Fruit fly (Drosophila melanogaster) whole organism, embryonic: ENCODE measurements around the gene sra.

Experiments
- ATbp ChIP-seq: fragments of 200-800 bp; sonication (Bioruptor generic); optimal IDR thresholded peaks from 2 replicates; lab custom pipeline; 2017; ENCODE audit warnings: missing biosample characterization, mild to moderate bottlenecking, missing genetic modification characterization, missing genetic modification reagents
- Asciz ChIP-seq: fragments of 200-800 bp; sonication (Bioruptor generic); optimal IDR thresholded peaks from 2 replicates; lab custom pipeline; 2017; ENCODE audit warnings: missing biosample characterization, mild to moderate bottlenecking, missing genetic modification characterization, missing genetic modification reagents
- CG10321 ChIP-seq: fragments of 200-800 bp; sonication (Bioruptor generic); IDR thresholded peaks from 2 replicates; pipeline ENCODE4 v1.3.6; 2022; ENCODE audit warnings: missing biosample characterization, missing genetic modification characterization
- CG10431 ChIP-seq: fragments of 200-800 bp; sonication (Bioruptor generic); optimal IDR thresholded peaks from 3 replicates; lab custom pipeline; 2018; ENCODE audit warnings: missing biosample characterization, mild to moderate bottlenecking, missing genetic modification characterization
- CG10959 ChIP-seq: fragments of 200-800 bp; sonication (Bioruptor generic); IDR thresholded peaks from 2 replicates; pipeline ENCODE4 v1.3.6; 2022; ENCODE audit warnings: missing biosample characterization, missing genetic modification characterization
- CG11560 ChIP-seq: fragments of 200-800 bp; sonication (Bioruptor generic); IDR thresholded peaks from 3 replicates; pipeline ENCODE4 v1.3.6; 2022; ENCODE audit warnings: missing biosample characterization, missing genetic modification characterization
- CG12299 ChIP-seq: fragments of 200-800 bp; sonication (Bioruptor generic); optimal IDR thresholded peaks from 2 replicates; lab custom pipeline; 2018; ENCODE audit warnings: missing biosample characterization, mild to moderate bottlenecking, missing genetic modification characterization
- CG12769 ChIP-seq: fragments of 200-800 bp; sonication (Bioruptor generic); optimal IDR thresholded peaks from 2 replicates; lab custom pipeline; 2019; ENCODE audit warnings: missing biosample characterization, mild to moderate bottlenecking, missing genetic modification characterization, moderate library complexity
- CG18262 ChIP-seq: fragments of 200-800 bp; optimal IDR thresholded peaks from 3 replicates; lab custom pipeline; 2019; ENCODE audit warnings: missing biosample characterization, mild to moderate bottlenecking, missing genetic modification characterization, moderate library complexity
- CG2120 ChIP-seq: fragments of 200-800 bp; sonication (Bioruptor generic); optimal IDR thresholded peaks from 3 replicates; lab custom pipeline; 2016; ENCODE audit warnings: missing biosample characterization, missing genetic modification characterization
- CG2678 ChIP-seq: fragments of 200-800 bp; sonication (Bioruptor generic); optimal IDR thresholded peaks from 3 replicates; lab custom pipeline; 2019; ENCODE audit warnings: missing biosample characterization, mild to moderate bottlenecking, missing genetic modification characterization, moderate library complexity
- CG2712 ChIP-seq: fragments of 200-800 bp; optimal IDR thresholded peaks from 3 replicates; lab custom pipeline; 2019; ENCODE audit warnings: missing biosample characterization, mild to moderate bottlenecking, missing genetic modification characterization, moderate library complexity
- CG30020 ChIP-seq: fragments of 200-800 bp; optimal IDR thresholded peaks from 2 replicates; lab custom pipeline; 2019; ENCODE audit warnings: missing biosample characterization, mild to moderate bottlenecking, missing genetic modification characterization, moderate library complexity
- CG32767 ChIP-seq: fragments of 200-800 bp; sonication (Bioruptor generic); IDR thresholded peaks from 2 replicates; pipeline ENCODE4 v1.3.6; 2022; ENCODE audit warnings: missing biosample characterization, missing genetic modification characterization
- CG3726 ChIP-seq: fragments of 200-800 bp; sonication (Bioruptor generic); IDR thresholded peaks from 3 replicates; pipeline ENCODE4, ENCODE4 v1.3.6; 2022; ENCODE audit warnings: missing biosample characterization, missing genetic modification characterization
- CG3847 ChIP-seq: fragments of 200-800 bp; sonication (Bioruptor generic); IDR thresholded peaks from 2 replicates; pipeline ENCODE4 v1.3.6; 2022; ENCODE audit warnings: missing biosample characterization, missing genetic modification characterization
- CG7839 ChIP-seq: fragments of 200-800 bp; sonication (Bioruptor generic); optimal IDR thresholded peaks from 3 replicates; lab custom pipeline; 2018; ENCODE audit warnings: missing biosample characterization, mild to moderate bottlenecking, missing genetic modification characterization, moderate library complexity
- CG8478 ChIP-seq: fragments of >200 bp; optimal IDR thresholded peaks from 2 replicates; lab custom pipeline; 2018
- CrebB ChIP-seq: fragments of 200-800 bp; sonication (Bioruptor generic); optimal IDR thresholded peaks from 3 replicates; lab custom pipeline; 2018; ENCODE audit warnings: missing biosample characterization, mild to moderate bottlenecking, missing genetic modification characterization
- Dfd ChIP-seq, 2 experiments: fragments of >200 bp; optimal IDR thresholded peaks; 2 replicates each; lab custom pipeline; 2017; ENCODE audit warnings: missing biosample characterization in 2 of 2, missing genetic modification characterization in 2 of 2
- ERR ChIP-seq: fragments of 200-800 bp; sonication (Bioruptor generic); optimal IDR thresholded peaks from 2 replicates; lab custom pipeline; 2016; ENCODE audit warnings: missing biosample characterization, missing genetic modification characterization
- Ets65A ChIP-seq: fragments of 200-800 bp; sonication (Bioruptor generic); peaks from one replicate; lab custom pipeline; 2016; ENCODE audit warnings: missing biosample characterization, missing genetic modification characterization
- Ets97D ChIP-seq: fragments of 200-800 bp; sonication (Bioruptor generic); optimal IDR thresholded peaks from 3 replicates; lab custom pipeline; 2016; ENCODE audit warnings: missing biosample characterization, missing genetic modification characterization
- Hr39 ChIP-seq: fragments of >200 bp; optimal IDR thresholded peaks from 2 replicates; lab custom pipeline; 2017
- MBD-R2 ChIP-seq: fragments of 200-800 bp; sonication (Bioruptor generic); IDR thresholded peaks from 2 replicates; pipeline ENCODE4 v1.3.6; 2022; ENCODE audit warnings: missing biosample characterization, missing genetic modification characterization
- MTF-1 ChIP-seq: fragments of 200-800 bp; sonication (Bioruptor generic); optimal IDR thresholded peaks from 2 replicates; lab custom pipeline; 2018; ENCODE audit warnings: missing biosample characterization, mild to moderate bottlenecking, missing genetic modification characterization, borderline replicate concordance
- Mrtf ChIP-seq: fragments of 200-800 bp; sonication (Bioruptor generic); IDR thresholded peaks from 3 replicates; pipeline ENCODE4 v1.3.6; 2022; ENCODE audit warnings: missing biosample characterization, missing genetic modification characterization
- NC2β ChIP-seq: fragments of 200-800 bp; sonication (Bioruptor generic); optimal IDR thresholded peaks from 2 replicates; lab custom pipeline; 2016; ENCODE audit warnings: missing biosample characterization, missing genetic modification characterization
- Poxn ChIP-seq: fragments of 200-800 bp; sonication (Bioruptor generic); IDR thresholded peaks from 2 replicates; pipeline ENCODE4 v1.3.6; 2022; ENCODE audit warnings: missing biosample characterization, missing genetic modification characterization
- Ptx1 ChIP-seq: fragments of 200-800 bp; sonication (Bioruptor generic); IDR thresholded peaks from 2 replicates; pipeline ENCODE4 v1.3.6; 2022; ENCODE audit warnings: missing biosample characterization, missing genetic modification characterization
- Tbp ChIP-seq: fragments of >200 bp; optimal IDR thresholded peaks from 2 replicates; lab custom pipeline; 2018; ENCODE audit warnings: missing biosample characterization, missing genetic modification characterization
- Vsx1 ChIP-seq: fragments of 200-800 bp; sonication (Bioruptor generic); optimal IDR thresholded peaks from 2 replicates; lab custom pipeline; 2017; ENCODE audit warnings: missing biosample characterization, mild to moderate bottlenecking, missing genetic modification characterization, missing genetic modification reagents
- ac ChIP-seq: fragments of 200-800 bp; sonication (Bioruptor generic); optimal IDR thresholded peaks from 3 replicates; lab custom pipeline; 2017; ENCODE audit warnings: missing biosample characterization, mild to moderate bottlenecking, missing genetic modification characterization
- amos ChIP-seq: fragments of 200-800 bp; sonication (Bioruptor generic); IDR thresholded peaks from 2 replicates; pipeline ENCODE4 v1.3.6; 2022; ENCODE audit warnings: missing biosample characterization, missing genetic modification characterization; ENCODE audit not compliant: partially characterized antibody
- ara ChIP-seq: fragments of 200-800 bp; sonication (Bioruptor generic); IDR thresholded peaks from 2 replicates; pipeline ENCODE4 v1.3.6; 2022; ENCODE audit warnings: missing biosample characterization, missing genetic modification characterization
- ash1 ChIP-seq: fragments of 200-800 bp; sonication (Bioruptor generic); optimal IDR thresholded peaks from 2 replicates; lab custom pipeline; 2018; ENCODE audit warnings: missing biosample characterization, mild to moderate bottlenecking, missing genetic modification characterization
- dati ChIP-seq: fragments of 200-800 bp; sonication (Bioruptor generic); IDR thresholded peaks from 2 replicates; pipeline ENCODE4 v1.3.6; 2022; ENCODE audit warnings: missing biosample characterization, missing genetic modification characterization
- disco-r ChIP-seq: fragments of 200-800 bp; sonication (Bioruptor generic); optimal IDR thresholded peaks from 2 replicates; lab custom pipeline; 2016; ENCODE audit warnings: missing biosample characterization, missing genetic modification characterization
- grn ChIP-seq: fragments of 200-800 bp; sonication (Bioruptor generic); optimal IDR thresholded peaks from 3 replicates; lab custom pipeline; 2017; ENCODE audit warnings: missing biosample characterization, missing genetic modification characterization
- kah ChIP-seq: fragments of 200-800 bp; sonication (Bioruptor generic); optimal IDR thresholded peaks from 2 replicates; lab custom pipeline; 2018; ENCODE audit warnings: missing biosample characterization, mild to moderate bottlenecking, missing genetic modification characterization
- klu ChIP-seq: fragments of 200-800 bp; sonication (Bioruptor generic); IDR thresholded peaks from 2 replicates; pipeline ENCODE4 v1.3.6; 2022; ENCODE audit warnings: missing biosample characterization, missing genetic modification characterization
- luna ChIP-seq: fragments of 200-800 bp; sonication (Bioruptor generic); optimal IDR thresholded peaks from 2 replicates; lab custom pipeline; 2016; ENCODE audit warnings: missing biosample characterization, missing genetic modification characterization
- p53 ChIP-seq: fragments of 200-800 bp; sonication (Bioruptor generic); optimal IDR thresholded peaks from 2 replicates; lab custom pipeline; 2016; ENCODE audit warnings: missing biosample characterization, missing genetic modification characterization
- pfk ChIP-seq: fragments of 200-800 bp; sonication (Bioruptor generic); optimal IDR thresholded peaks from 2 replicates; lab custom pipeline; 2018; ENCODE audit warnings: missing biosample characterization, mild to moderate bottlenecking, missing genetic modification characterization, moderate library complexity
- phol ChIP-seq: fragments of 200-800 bp; sonication (Bioruptor generic); optimal IDR thresholded peaks from 3 replicates; lab custom pipeline; 2018; ENCODE audit warnings: missing biosample characterization, mild to moderate bottlenecking, missing genetic modification characterization, moderate library complexity
- pzg ChIP-seq: fragments of 200-800 bp; sonication (Bioruptor generic); optimal IDR thresholded peaks from 3 replicates; lab custom pipeline; 2018; ENCODE audit warnings: missing biosample characterization, mild to moderate bottlenecking, missing genetic modification characterization, moderate library complexity
- tll ChIP-seq, 2 experiments: fragments of 200-800 bp in 1 of 2; fragments of >200 bp in 1 of 2; sonication (Bioruptor generic) in 1 of 2; optimal IDR thresholded peaks; 2 replicates each; lab custom pipeline; 2017 to 2019; ENCODE audit warnings: missing biosample characterization in 2 of 2, missing genetic modification characterization in 2 of 2, mild to moderate bottlenecking in 1 of 2, moderate library complexity in 1 of 2
- ttk ChIP-seq: fragments of 200-800 bp; sonication (Bioruptor generic); IDR thresholded peaks from 2 replicates; pipeline ENCODE4 v2.1.2; 2022; ENCODE audit warnings: missing biosample characterization, missing genetic modification characterization
- twi ChIP-seq: fragments of 200-800 bp; optimal IDR thresholded peaks from 2 replicates; lab custom pipeline; 2019; ENCODE audit warnings: missing biosample characterization, mild to moderate bottlenecking, missing genetic modification characterization, moderate library complexity
- tx ChIP-seq: fragments of 200-800 bp; sonication (Bioruptor generic); optimal IDR thresholded peaks from 2 replicates; lab custom pipeline; 2016; ENCODE audit warnings: missing biosample characterization, missing genetic modification characterization
- wek ChIP-seq: fragments of 200-800 bp; sonication (Bioruptor generic); optimal IDR thresholded peaks from 3 replicates; lab custom pipeline; 2018; ENCODE audit warnings: missing biosample characterization, mild to moderate bottlenecking, missing genetic modification characterization, moderate library complexity

The sra gene

DNA sequence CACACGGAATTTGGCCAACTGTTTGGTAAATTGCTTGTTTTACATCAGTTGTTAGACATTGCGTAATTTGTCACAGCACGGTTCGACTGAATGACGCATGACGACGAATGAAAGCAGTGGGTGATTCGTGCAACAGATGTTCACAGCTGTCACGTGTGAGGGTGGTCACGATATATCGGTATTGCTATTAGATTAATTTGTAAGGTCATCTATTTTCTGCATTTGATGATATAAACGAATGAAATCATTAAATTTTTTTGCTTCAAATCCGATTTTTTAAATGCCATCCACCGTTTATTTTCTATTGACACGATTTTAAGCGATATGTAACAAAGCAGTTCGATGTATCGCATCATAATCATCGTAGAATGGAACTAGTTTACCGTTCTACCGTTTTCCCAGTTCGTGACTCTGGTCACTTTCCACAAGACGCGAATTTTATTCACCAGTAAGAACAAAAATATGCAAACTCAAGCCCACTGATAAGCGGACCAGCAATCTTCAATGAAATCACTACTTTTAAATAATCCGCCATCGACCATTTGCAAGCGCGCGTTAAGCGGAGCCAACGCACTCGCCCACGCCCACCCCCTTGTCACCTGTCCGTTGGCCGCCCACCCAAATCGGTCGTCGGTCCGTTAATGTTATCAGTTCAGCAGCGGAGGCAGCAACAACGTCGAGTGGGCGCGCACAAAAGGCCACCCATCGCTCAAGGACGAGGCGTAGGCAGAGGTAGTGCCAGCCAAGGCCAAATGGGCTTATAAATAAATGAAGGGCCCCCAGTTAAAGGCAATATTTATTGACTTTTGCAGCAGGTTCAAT, 40.0 kb upstream of the sra start, which contains the start of the genes Mic26-27 and CG5916 (continued):
- TF ChIP-seq luna (GFP tag; lab: Kevin White, UChicago) (peak; percentile 33), CG2712 (tag; lab: Kevin White, UChicago) (peak; percentile 85), Hr39 (lab: Kevin White, UChicago) (no peak), CG2120 (GFP tag; lab: Kevin White, UChicago) (peak; percentile 89), ERR (GFP tag; lab: Kevin White, UChicago) (peak; percentile 39), CG10321 (GFP tag; lab: Robert Waterston, UW) (no peak), p53 (GFP tag; lab: Kevin White, UChicago) (peak; percentile 68), twi (tag; lab: Kevin White, UChicago) (peak; percentile 85), CG2678 (tag; lab: Kevin White, UChicago) (no peak), kah (GFP tag; lab: Kevin White, UChicago) (no peak), Tbp (GFP tag; lab: Kevin White, UChicago) (no peak), Vsx1 (GFP tag; lab: Kevin White, UChicago) (no peak), CG3847 (peak; percentile 94), amos (GFP tag; lab: Robert Waterston, UW) (peak; percentile 98), Dfd (GFP tag; optimal IDR thresholded peaks at IDR 0.05; lab: Kevin White, UChicago) (no peak), CG10431 (GFP tag; lab: Kevin White, UChicago) (no peak), CG12299 (tag; lab: Kevin White, UChicago) (no peak), CG10959 (GFP tag; lab: Robert Waterston, UW) (peak; percentile 92), Ets97D (peak; percentile 89), ttk (GFP tag; lab: Robert Waterston, UW) (peak; percentile 77), CG11560 (tag; lab: Robert Waterston, UW) (peak; percentile 51; the same call in 2 of the 3 replicates), phol (tag; lab: Kevin White, UChicago) (peak; percentile 97), CG8478 (lab: Kevin White, UChicago) (peak; percentile 13), dati (GFP tag; lab: Robert Waterston, UW) (no peak), CG3726 (GFP tag; lab: Robert Waterston, UW) (no peak), ATbp (GFP tag; lab: Kevin White, UChicago) (no peak), MTF-1 (GFP tag; lab: Kevin White, UChicago) (no peak), Mrtf (peak; percentile 84), Poxn (GFP tag; lab: Robert Waterston, UW) (no peak), NC2β (GFP tag; lab: Kevin White, UChicago) (peak; percentile 85), CG32767 (GFP tag; lab: Robert Waterston, UW) (peak; percentile 68), pfk (GFP tag; lab: Kevin White, UChicago) (no peak), MBD-R2 (GFP tag; lab: Robert Waterston, UW) (peak; percentile 76), wek (GFP tag; lab: Kevin White, UChicago) (peak; percentile 39), grn (peak; percentile 25), klu (GFP tag; lab: Robert Waterston, UW) (peak; percentile 88), ash1 (GFP tag; lab: Kevin White, UChicago) (no peak), CG7839 (tag; lab: Kevin White, UChicago) (peak; percentile 58), disco-r (GFP tag; lab: Kevin White, UChicago) (peak; percentile 86), CG30020 (tag; lab: Kevin White, UChicago) (peak; percentile 80), Ptx1 (peak; percentile 90), tll (GFP tag; optimal IDR thresholded peaks at IDR 0.05; lab: Kevin White, UChicago) (peak; percentile 7 to 92), Asciz (no peak), CG12769 (tag; lab: Kevin White, UChicago) (no peak), CrebB (no peak), ac (no peak), Ets65A (peak; percentile 99), pzg (peak; percentile 92), CG18262 (peak; percentile 71), ara (GFP tag; lab: Robert Waterston, UW) (peak; percentile 87), tx (GFP tag; lab: Kevin White, UChicago) (peak; percentile 78)
